Worm (Caenorhabditis elegans): ENCODE results near the gene C01G6.9.

- TF ChIP-seq nhr-67 (tag; optimal IDR thresholded peaks at IDR 0.05) (no peak), fkh-10 (GFP tag; optimal IDR thresholded peaks at IDR 0.05) (no peak), eor-1 (tag; optimal IDR thresholded peaks at IDR 0.05) (no peak), nhr-11 (tag; optimal IDR thresholded peaks at IDR 0.05) (no peak), ceh-28 (tag; optimal IDR thresholded peaks at IDR 0.05) (no peak), zag-1 (tag; optimal IDR thresholded peaks at IDR 0.05) (no peak), ztf-4 (tag; optimal IDR thresholded peaks at IDR 0.05) (no peak), nhr-237 (tag; optimal IDR thresholded peaks at IDR 0.05) (no peak), nhr-12 (tag; optimal IDR thresholded peaks at IDR 0.05) (no peak), mdl-1 (tag; optimal IDR thresholded peaks at IDR 0.05) (no peak)
These were observed 41.0 kb upstream of the C01G6.9 start for ce11 chrII:9336651-9337050.

Data from whole organism, L3 larva.